Fruit fly (Drosophila melanogaster) whole organism, embryonic: Measurements from ENCODE around the gene CG43407.

ENCODE experiments used
- Bgb ChIP-seq: fragments of 200-800 bp; sonication (Bioruptor generic); IDR thresholded peaks from 2 replicates; pipeline ENCODE4 v1.3.6; 2022; ENCODE audit warnings: missing biosample characterization, missing genetic modification characterization; ENCODE audit not compliant: partially characterized antibody
- CG10959 ChIP-seq: fragments of 200-800 bp; sonication (Bioruptor generic); IDR thresholded peaks from 2 replicates; pipeline ENCODE4 v1.3.6; 2022; ENCODE audit warnings: missing biosample characterization, missing genetic modification characterization
- CG12744 ChIP-seq: fragments of 200-800 bp; sonication (Bioruptor generic); optimal IDR thresholded peaks from 2 replicates; lab custom pipeline; 2016; ENCODE audit warnings: missing biosample characterization, missing genetic modification characterization
- CG14710 ChIP-seq: fragments of 200-800 bp; sonication (Bioruptor generic); optimal IDR thresholded peaks from 3 replicates; lab custom pipeline; 2019; ENCODE audit warnings: missing biosample characterization, mild to moderate bottlenecking, missing genetic modification characterization, moderate library complexity
- CG17359 ChIP-seq: fragments of 200-800 bp; sonication (Bioruptor generic); optimal IDR thresholded peaks from 3 replicates; lab custom pipeline; 2018; ENCODE audit warnings: missing biosample characterization, mild to moderate bottlenecking, missing genetic modification characterization, moderate library complexity
- CG17802 ChIP-seq: fragments of 200-800 bp; sonication (Bioruptor generic); optimal IDR thresholded peaks from 2 replicates; lab custom pipeline; 2018; ENCODE audit warnings: missing biosample characterization, mild to moderate bottlenecking, missing genetic modification characterization, moderate library complexity
- CG18476 ChIP-seq: fragments of 200-800 bp; sonication (Bioruptor generic); optimal IDR thresholded peaks from 2 replicates; lab custom pipeline; 2016; ENCODE audit warnings: missing biosample characterization, mild to moderate bottlenecking, missing genetic modification characterization
- CG18764 ChIP-seq: fragments of 200-800 bp; sonication (Bioruptor generic); optimal IDR thresholded peaks from 3 replicates; lab custom pipeline; 2016; ENCODE audit warnings: missing biosample characterization, missing genetic modification characterization
- CG2875 ChIP-seq: fragments of 200-800 bp; sonication (Bioruptor generic); optimal IDR thresholded peaks from 2 replicates; lab custom pipeline; 2017; ENCODE audit warnings: missing biosample characterization, mild to moderate bottlenecking, missing genetic modification characterization, missing genetic modification reagents
- CG30403 ChIP-seq: fragments of 200-800 bp; sonication (Bioruptor generic); optimal IDR thresholded peaks from 3 replicates; lab custom pipeline; 2016; ENCODE audit warnings: missing biosample characterization, missing genetic modification characterization
- CG31388 ChIP-seq: fragments of 200-800 bp; sonication (Bioruptor generic); optimal IDR thresholded peaks from 2 replicates; lab custom pipeline; 2016; ENCODE audit warnings: missing biosample characterization, missing genetic modification characterization
- CG32772 ChIP-seq: fragments of 200-800 bp; sonication (Bioruptor generic); IDR thresholded peaks from 2 replicates; pipeline ENCODE4 v1.3.6; 2022; ENCODE audit warnings: missing biosample characterization, missing genetic modification characterization
- CG4328 ChIP-seq: fragments of 200-800 bp; sonication (Bioruptor generic); optimal IDR thresholded peaks from 3 replicates; lab custom pipeline; 2017; ENCODE audit warnings: missing biosample characterization, missing genetic modification reagents, missing genetic modification characterization
- CG4404 ChIP-seq: fragments of 200-800 bp; sonication (Bioruptor generic); IDR thresholded peaks from 2 replicates; pipeline ENCODE4 v1.3.6; 2022; ENCODE audit warnings: missing biosample characterization, missing genetic modification characterization
- CG4707 ChIP-seq: fragments of 200-800 bp; sonication (Bioruptor generic); optimal IDR thresholded peaks from 2 replicates; lab custom pipeline; 2018; ENCODE audit warnings: missing biosample characterization, mild to moderate bottlenecking, missing genetic modification characterization, moderate library complexity
- CG5180 ChIP-seq: fragments of 200-800 bp; sonication (Bioruptor generic); optimal IDR thresholded peaks from 3 replicates; lab custom pipeline; 2017; ENCODE audit warnings: missing biosample characterization, missing genetic modification characterization, mild to moderate bottlenecking, moderate library complexity, missing genetic modification reagents
- CG6791 ChIP-seq: fragments of 200-800 bp; sonication (Bioruptor generic); IDR thresholded peaks from 3 replicates; pipeline ENCODE4 v1.3.6; 2022; ENCODE audit warnings: missing biosample characterization, missing genetic modification characterization; ENCODE audit not compliant: partially characterized antibody
- CG9437 ChIP-seq: fragments of 200-800 bp; sonication (Bioruptor generic); optimal IDR thresholded peaks from 2 replicates; lab custom pipeline; 2018; ENCODE audit warnings: missing biosample characterization, mild to moderate bottlenecking, missing genetic modification characterization
- CG9609 ChIP-seq: fragments of 200-800 bp; sonication (Bioruptor generic); optimal IDR thresholded peaks from 3 replicates; lab custom pipeline; 2016; ENCODE audit warnings: missing biosample characterization, missing genetic modification characterization
- CHES-1-like ChIP-seq: fragments of 200-800 bp; sonication (Bioruptor generic); optimal IDR thresholded peaks from 2 replicates; lab custom pipeline; 2016; ENCODE audit warnings: missing biosample characterization, missing genetic modification characterization
- CoRest ChIP-seq: fragments of 200-800 bp; sonication (Bioruptor generic); optimal IDR thresholded peaks from 3 replicates; lab custom pipeline; 2018; ENCODE audit warnings: missing biosample characterization, mild to moderate bottlenecking, missing genetic modification characterization, moderate library complexity
- D19A ChIP-seq: fragments of 200-800 bp; optimal IDR thresholded peaks from 3 replicates; lab custom pipeline; 2019; ENCODE audit warnings: missing biosample characterization, mild to moderate bottlenecking, missing genetic modification characterization, moderate library complexity
- Dbx ChIP-seq: fragments of 200-800 bp; sonication (Bioruptor generic); IDR thresholded peaks from 3 replicates; pipeline ENCODE4 v1.3.6; 2022; ENCODE audit warnings: missing biosample characterization, missing genetic modification characterization
- Dek ChIP-seq: fragments of 200-800 bp; sonication (Bioruptor generic); optimal IDR thresholded peaks from 3 replicates; lab custom pipeline; 2019; ENCODE audit warnings: missing biosample characterization, mild to moderate bottlenecking, missing genetic modification characterization, moderate library complexity
- Dip3 ChIP-seq: fragments of 200-800 bp; sonication (Bioruptor generic); optimal IDR thresholded peaks from 3 replicates; lab custom pipeline; 2016; ENCODE audit warnings: missing biosample characterization, missing genetic modification characterization
- E2f2 ChIP-seq: fragments of 200-800 bp; sonication (Bioruptor generic); IDR thresholded peaks from 2 replicates; pipeline ENCODE4 v1.3.6; 2022; ENCODE audit warnings: missing biosample characterization, missing genetic modification characterization
- Elba2 ChIP-seq: fragments of 200-800 bp; sonication (Bioruptor generic); optimal IDR thresholded peaks from 3 replicates; lab custom pipeline; 2016; ENCODE audit warnings: missing biosample characterization, missing genetic modification characterization
- Fer3 ChIP-seq: fragments of 200-800 bp; sonication (Bioruptor generic); optimal IDR thresholded peaks from 2 replicates; lab custom pipeline; 2018; ENCODE audit warnings: missing biosample characterization, mild to moderate bottlenecking, missing genetic modification characterization, moderate library complexity
- H2.0 ChIP-seq: fragments of 200-800 bp; sonication (Bioruptor generic); IDR thresholded peaks from 2 replicates; pipeline ENCODE4 v1.3.6; 2022; ENCODE audit warnings: missing biosample characterization, missing genetic modification characterization
- Med ChIP-seq: fragments of 200-800 bp; sonication (Bioruptor generic); peaks from one replicate; lab custom pipeline; 2016; ENCODE audit warnings: missing biosample characterization, missing genetic modification characterization, mild to moderate bottlenecking, inconsistent platforms, moderate library complexity
- NfI ChIP-seq: fragments of 200-800 bp; sonication (Bioruptor generic); optimal IDR thresholded peaks from 3 replicates; lab custom pipeline; 2018; ENCODE audit warnings: missing biosample characterization, mild to moderate bottlenecking, missing genetic modification characterization, moderate library complexity
- Oaz ChIP-seq: fragments of 200-800 bp; sonication (Bioruptor generic); IDR thresholded peaks from 2 replicates; pipeline ENCODE4 v1.3.6; 2022; ENCODE audit warnings: missing biosample characterization, missing genetic modification characterization
- amos ChIP-seq: fragments of 200-800 bp; sonication (Bioruptor generic); IDR thresholded peaks from 2 replicates; pipeline ENCODE4 v1.3.6; 2022; ENCODE audit warnings: missing biosample characterization, missing genetic modification characterization; ENCODE audit not compliant: partially characterized antibody
- btn ChIP-seq: fragments of 200-800 bp; sonication (Bioruptor generic); optimal IDR thresholded peaks from 2 replicates; lab custom pipeline; 2016; ENCODE audit warnings: missing biosample characterization, missing genetic modification characterization
- crp ChIP-seq, 2 experiments: fragments of 200-800 bp; sonication (Bioruptor generic); optimal IDR thresholded peaks; 2 replicates in 1 of 2; 3 replicates in 1 of 2; lab custom pipeline; 2017; ENCODE audit warnings: missing biosample characterization in 2 of 2, missing genetic modification characterization in 2 of 2, mild to moderate bottlenecking in 1 of 2, moderate library complexity in 1 of 2
- emc ChIP-seq: fragments of 200-800 bp; sonication (Bioruptor generic); optimal IDR thresholded peaks from 2 replicates; lab custom pipeline; 2016; ENCODE audit warnings: missing biosample characterization, missing genetic modification characterization
- eyg ChIP-seq: fragments of 200-800 bp; sonication (Bioruptor generic); optimal IDR thresholded peaks from 3 replicates; lab custom pipeline; 2016; ENCODE audit warnings: missing biosample characterization, missing genetic modification characterization
- fru ChIP-seq: fragments of >200 bp; optimal IDR thresholded peaks from 2 replicates; lab custom pipeline; 2017
- grn ChIP-seq: fragments of 200-800 bp; sonication (Bioruptor generic); optimal IDR thresholded peaks from 3 replicates; lab custom pipeline; 2017; ENCODE audit warnings: missing biosample characterization, missing genetic modification characterization
- gt ChIP-seq: fragments of 200-800 bp; sonication (Bioruptor generic); IDR thresholded peaks from 2 replicates; pipeline ENCODE4 v1.3.6; 2022; ENCODE audit warnings: missing biosample characterization, missing genetic modification characterization
- mirr ChIP-seq: fragments of 200-800 bp; sonication (Bioruptor generic); optimal IDR thresholded peaks from 3 replicates; lab custom pipeline; 2018; ENCODE audit warnings: missing biosample characterization, mild to moderate bottlenecking, missing genetic modification characterization
- mld ChIP-seq: fragments of 200-800 bp; sonication (Bioruptor generic); IDR thresholded peaks from 3 replicates; pipeline ENCODE4 v1.3.6; 2022; ENCODE audit warnings: missing biosample characterization, missing genetic modification characterization; ENCODE audit not compliant: partially characterized antibody
- pan ChIP-seq, 4 experiments: fragments of >200 bp in 3 of 4; fragments of 200-800 bp in 1 of 4; sonication (Bioruptor generic) in 1 of 4; optimal IDR thresholded peaks in 3 of 4; IDR thresholded peaks in 1 of 4; 2 replicates each; pipeline versions ENCODE4 v1.3.6 to Lab custom; 2017 to 2022; ENCODE audit warnings: missing biosample characterization in 2 of 4, missing genetic modification characterization in 2 of 4, mixed read lengths in 1 of 4
- phol ChIP-seq: fragments of 200-800 bp; sonication (Bioruptor generic); optimal IDR thresholded peaks from 3 replicates; lab custom pipeline; 2018; ENCODE audit warnings: missing biosample characterization, mild to moderate bottlenecking, missing genetic modification characterization, moderate library complexity
- row ChIP-seq: fragments of 200-800 bp; sonication (Bioruptor generic); IDR thresholded peaks from 3 replicates; pipeline ENCODE4 v1.3.6; 2022; ENCODE audit warnings: missing biosample characterization, missing genetic modification characterization
- sisA ChIP-seq: fragments of 200-800 bp; sonication (Bioruptor generic); IDR thresholded peaks from 2 replicates; pipeline ENCODE4 v1.3.6; 2022; ENCODE audit warnings: missing biosample characterization, missing genetic modification characterization
- sna ChIP-seq: fragments of 200-800 bp; sonication (Bioruptor generic); IDR thresholded peaks from 2 replicates; pipeline ENCODE4 v1.3.6; 2022; ENCODE audit warnings: missing biosample characterization, missing genetic modification characterization; ENCODE audit not compliant: partially characterized antibody
- tup ChIP-seq: fragments of 200-800 bp; sonication (Bioruptor generic); optimal IDR thresholded peaks from 2 replicates; lab custom pipeline; 2016; ENCODE audit warnings: missing biosample characterization, mild to moderate bottlenecking, missing genetic modification characterization, moderate library complexity
- unc-4 ChIP-seq: fragments of 200-800 bp; sonication (Bioruptor generic); IDR thresholded peaks from 2 replicates; pipeline ENCODE4 v1.3.6; 2022; ENCODE audit warnings: missing biosample characterization, missing genetic modification characterization; ENCODE audit not compliant: partially characterized antibody

Gene CG43407

dm6 chr3L:19033154-19033811 lies 19.9 kb downstream of the CG43407 start (continued):
- TF ChIP-seq CG4707 (GFP tag; lab: Kevin White, UChicago) (peak; percentile 37), Bgb (GFP tag; lab: Robert Waterston, UW) (no peak), CG17802 (tag; lab: Kevin White, UChicago) (peak; percentile 37), btn (GFP tag; lab: Kevin White, UChicago) (no peak), unc-4 (GFP tag; lab: Robert Waterston, UW) (no peak), CG14710 (tag; lab: Kevin White, UChicago) (peak; percentile 90), NfI (GFP tag; lab: Kevin White, UChicago) (peak; percentile 14), amos (no peak), tup (peak; percentile 29), CG4404 (peak; percentile 84), sisA (GFP tag; lab: Robert Waterston, UW) (peak; percentile 68), CG9437 (GFP tag; lab: Kevin White, UChicago) (peak; percentile 38), Oaz (GFP tag; lab: Robert Waterston, UW) (no peak), mirr (GFP tag; lab: Kevin White, UChicago) (no peak), row (peak; percentile 80), CHES-1-like (GFP tag; lab: Kevin White, UChicago) (no peak), CG2875 (peak; percentile 69), D19A (tag; lab: Kevin White, UChicago) (peak; percentile 83), fru (lab: Kevin White, UChicago) (no peak), eyg (GFP tag; lab: Kevin White, UChicago) (no peak), CG6791 (GFP tag; lab: Robert Waterston, UW) (no peak), gt (no peak; the same call in 1 of the 2 replicates), Dip3 (GFP tag; lab: Kevin White, UChicago) (no peak), Dek (no peak), CG18764 (GFP tag; lab: Kevin White, UChicago) (peak; percentile 45), CG4328 (peak; percentile 47), Elba2 (GFP tag; lab: Kevin White, UChicago) (peak; percentile 11), sna (GFP tag; lab: Robert Waterston, UW) (no peak), CG30403 (peak; percentile 54), Fer3 (peak; percentile 46), CG9609 (GFP tag; lab: Kevin White, UChicago) (no peak), CG10959 (peak; percentile 90), Med (GFP tag; lab: Kevin White, UChicago) (peak; percentile 73), grn (GFP tag; lab: Kevin White, UChicago) (no peak), CG18476 (GFP tag; lab: Kevin White, UChicago) (peak; percentile 20), E2f2 (GFP tag; lab: Robert Waterston, UW) (peak; percentile 53; the same call in 1 of the 2 replicates), CG31388 (no peak), CG32772 (peak; percentile 74), CG5180 (GFP tag; lab: Kevin White, UChicago) (no peak), pan (optimal IDR thresholded peaks at IDR 0.05; lab: Kevin White, UChicago) (no peak), pan (GFP tag; optimal IDR thresholded peaks at IDR 0.05 in 1 of 2, IDR thresholded peaks at IDR 0.05 in 1 of 2) (peak in 1 of 2 experiments; percentile 48), CoRest (tag; lab: Kevin White, UChicago) (peak; percentile 82), emc (GFP tag; lab: Kevin White, UChicago) (no peak), phol (peak; percentile 87), crp (GFP tag; optimal IDR thresholded peaks at IDR 0.05; lab: Kevin White, UChicago) (no peak), Dbx (GFP tag; lab: Robert Waterston, UW) (no peak), CG17359 (tag; lab: Kevin White, UChicago) (peak; percentile 76), CG12744 (GFP tag; lab: Kevin White, UChicago) (no peak), mld (GFP tag; lab: Robert Waterston, UW) (no peak), H2.0 (GFP tag; lab: Robert Waterston, UW) (peak; percentile 58)
